Worm (Caenorhabditis elegans) whole organism, L4 larva: ENCODE measurements around the gene crh-1.

Experiments used
- D1046.2 ChIP-seq: fragments of 200-800 bp; sonication (Bioruptor generic); IDR thresholded peaks from 2 replicates; pipeline ENCODE4 v1.3.6; 2022; ENCODE audit warnings: missing genetic modification characterization, missing compliant biosample characterization
- F10B5.3 ChIP-seq: sonication (generic microtip); optimal IDR thresholded peaks from 2 replicates; lab custom pipeline; 2016; ENCODE audit warnings: mild to moderate bottlenecking, missing genetic modification characterization, missing compliant biosample characterization
- Y105C5A.15 ChIP-seq: fragments of 200-800 bp; sonication (Bioruptor generic); IDR thresholded peaks from 2 replicates; pipeline ENCODE4 v1.3.6; 2022; ENCODE audit warnings: missing genetic modification characterization, missing compliant biosample characterization
- Y5F2A.4 ChIP-seq: fragments of 200-800 bp; sonication (Bioruptor generic); optimal IDR thresholded peaks from 2 replicates; lab custom pipeline; 2018; ENCODE audit warnings: mild to moderate bottlenecking, missing genetic modification characterization, missing compliant biosample characterization
- aha-1 ChIP-seq: fragments of 150-350 bp; peaks from one replicate; lab custom pipeline; 2014; ENCODE audit warnings: missing biosample characterization, missing genetic modification characterization
- attf-4 ChIP-seq: sonication (generic microtip); optimal IDR thresholded peaks from 3 replicates; lab custom pipeline; 2017; ENCODE audit warnings: missing biosample characterization, missing genetic modification characterization
- ceh-82 ChIP-seq: sonication (generic microtip); optimal IDR thresholded peaks from 2 replicates; lab custom pipeline; 2017; ENCODE audit warnings: missing biosample characterization, missing genetic modification characterization
- daf-12 ChIP-seq: fragments of 150-350 bp; optimal IDR thresholded peaks from 2 replicates; lab custom pipeline; 2014; ENCODE audit warnings: missing biosample characterization, missing genetic modification reagents, missing genetic modification characterization
- daf-16 ChIP-seq, 3 experiments: sonication (generic microtip); optimal IDR thresholded peaks; 2 replicates each; lab custom pipeline; 2016 to 2017; ENCODE audit warnings: missing genetic modification characterization in 3 of 3, missing genetic modification reagents in 3 of 3, mild to moderate bottlenecking in 2 of 3, missing compliant biosample characterization in 2 of 3, missing biosample characterization in 1 of 3, moderate library complexity in 1 of 3
- dmd-6 ChIP-seq: fragments of 200-800 bp; sonication (Bioruptor generic); IDR thresholded peaks from 2 replicates; pipeline ENCODE4 v1.3.6; 2022; ENCODE audit warnings: missing genetic modification reagents, missing genetic modification characterization, missing compliant biosample characterization
- dmd-8 ChIP-seq: fragments of 200-800 bp; sonication (Bioruptor generic); IDR thresholded peaks from 2 replicates; pipeline ENCODE4 v1.3.6; 2022; ENCODE audit warnings: missing genetic modification characterization, missing compliant biosample characterization
- dmd-9 ChIP-seq: fragments of 200-800 bp; sonication (Bioruptor generic); IDR thresholded peaks from 2 replicates; pipeline ENCODE4 v1.3.6; 2022; ENCODE audit warnings: missing genetic modification reagents, missing genetic modification characterization, missing compliant biosample characterization
- egl-43 ChIP-seq: fragments of 200-800 bp; sonication (Bioruptor generic); IDR thresholded peaks from 2 replicates; pipeline ENCODE4 v1.3.6; 2022; ENCODE audit warnings: missing genetic modification reagents, missing genetic modification characterization, missing compliant biosample characterization
- gei-8 ChIP-seq: fragments of 200-800 bp; sonication (Bioruptor generic); optimal IDR thresholded peaks from 2 replicates; lab custom pipeline; 2018; ENCODE audit warnings: mild to moderate bottlenecking, missing genetic modification characterization, missing compliant biosample characterization
- hlh-11 ChIP-seq: fragments of 200-800 bp; sonication (Bioruptor generic); optimal IDR thresholded peaks from 2 replicates; lab custom pipeline; 2018; ENCODE audit warnings: mild to moderate bottlenecking, missing genetic modification characterization, missing compliant biosample characterization
- hlh-30 ChIP-seq: sonication (generic microtip); optimal IDR thresholded peaks from 2 replicates; lab custom pipeline; 2017; ENCODE audit warnings: antibody characterized with exemption, mild to moderate bottlenecking, missing genetic modification characterization, missing compliant biosample characterization; ENCODE audit not compliant: insufficient read depth
- hmg-1.1 ChIP-seq: fragments of 200-800 bp; sonication (Bioruptor generic); IDR thresholded peaks from 2 replicates; pipeline ENCODE4 v1.3.6; 2022; ENCODE audit warnings: missing genetic modification reagents, missing genetic modification characterization, missing compliant biosample characterization
- lim-7 ChIP-seq: fragments of 200-800 bp; sonication (Bioruptor generic); IDR thresholded peaks from 2 replicates; pipeline ENCODE4 v1.3.6; 2022; ENCODE audit warnings: missing genetic modification characterization, missing compliant biosample characterization
- lin-1 ChIP-seq: fragments of 200-800 bp; sonication (Bioruptor generic); IDR thresholded peaks from 2 replicates; pipeline ENCODE4 v1.3.6; 2022; ENCODE audit warnings: missing genetic modification reagents, missing genetic modification characterization, missing compliant biosample characterization
- lin-38 ChIP-seq: fragments of 200-800 bp; sonication (Bioruptor generic); IDR thresholded peaks from 2 replicates; pipeline ENCODE4 v1.3.6; 2022; ENCODE audit warnings: missing genetic modification reagents, missing genetic modification characterization, missing compliant biosample characterization
- madf-5 ChIP-seq, 2 experiments: fragments of 200-800 bp; sonication (Bioruptor generic); IDR thresholded peaks; 2 replicates each; pipeline ENCODE4 v1.3.6; 2022; ENCODE audit warnings: missing compliant biosample characterization in 2 of 2, missing genetic modification characterization in 2 of 2
- mdl-1 ChIP-seq, 2 experiments: fragments of 150-350 bp in 1 of 2; sonication (generic microtip) in 1 of 2; optimal IDR thresholded peaks; 2 replicates each; lab custom pipeline; 2014 to 2017; ENCODE audit warnings: missing biosample characterization in 2 of 2, missing genetic modification characterization in 2 of 2
- mes-2 ChIP-seq: sonication (generic microtip); optimal IDR thresholded peaks from 2 replicates; lab custom pipeline; 2016; ENCODE audit warnings: missing genotype, mild to moderate bottlenecking, missing genetic modification characterization, missing compliant biosample characterization; ENCODE audit not compliant: poor library complexity, severe bottlenecking
- mxl-2 ChIP-seq: fragments of 200-800 bp; sonication (Bioruptor generic); conservative IDR thresholded peaks from 2 replicates; pipeline ENCODE4 v1.3.6; 2022; ENCODE audit warnings: missing genetic modification reagents, missing genetic modification characterization, missing compliant biosample characterization
- nhr-25 ChIP-seq: sonication (generic microtip); optimal IDR thresholded peaks from 2 replicates; lab custom pipeline; 2017; ENCODE audit warnings: missing genetic modification characterization, mild to moderate bottlenecking, missing compliant biosample characterization, antibody characterized with exemption, moderate library complexity, borderline replicate concordance; ENCODE audit not compliant: insufficient read depth
- nhr-28 ChIP-seq: fragments of 150-350 bp; optimal IDR thresholded peaks from 2 replicates; lab custom pipeline; 2014; ENCODE audit warnings: missing biosample characterization, missing genetic modification characterization
- nhr-41 ChIP-seq: fragments of 200-800 bp; sonication (Bioruptor generic); IDR thresholded peaks from 2 replicates; pipeline ENCODE4 v1.3.6; 2022; ENCODE audit warnings: missing genetic modification reagents, missing genetic modification characterization, missing compliant biosample characterization
- set-16 ChIP-seq: fragments of 200-800 bp; sonication (Bioruptor generic); IDR thresholded peaks from 2 replicates; pipeline ENCODE4 v1.3.6; 2022; ENCODE audit warnings: missing genetic modification reagents, missing genetic modification characterization, missing compliant biosample characterization
- vab-7 ChIP-seq: fragments of 200-800 bp; sonication (Bioruptor generic); IDR thresholded peaks from 2 replicates; pipeline ENCODE4 v1.3.6; 2022; ENCODE audit warnings: missing genetic modification reagents, missing genetic modification characterization, missing compliant biosample characterization
- zag-1 ChIP-seq: fragments of 150-350 bp; optimal IDR thresholded peaks from 2 replicates; lab custom pipeline; 2014; ENCODE audit warnings: missing biosample characterization, missing genetic modification characterization
- zip-11 ChIP-seq: fragments of 200-800 bp; sonication (Bioruptor generic); IDR thresholded peaks from 2 replicates; pipeline ENCODE4 v1.3.6; 2022; ENCODE audit warnings: missing genetic modification characterization, missing compliant biosample characterization
- zip-2 ChIP-seq: fragments of 150-350 bp; optimal IDR thresholded peaks from 2 replicates; lab custom pipeline; 2014; ENCODE audit warnings: missing biosample characterization, missing genetic modification characterization
- ztf-11 ChIP-seq: fragments of 150-350 bp; optimal IDR thresholded peaks from 2 replicates; lab custom pipeline; 2014; ENCODE audit warnings: missing biosample characterization, missing genetic modification characterization

The crh-1 gene

ce11 chrIII:11721405-11721804 is 63.8 kb downstream of the crh-1 start, which contains the start of gene Y41C4A.32:
Gene Y41C4A.32, plus strand, starts transcription at chrIII:11721706.
- TF ChIP-seq lim-7 (GFP tag; lab: Robert Waterston, UW) (no peak), nhr-28 (tag; lab: Kevin White, UChicago) (peak; percentile 9), zag-1 (tag; lab: Kevin White, UChicago) (no peak), attf-4 (tag; lab: Kevin White, UChicago) (no peak), zip-2 (tag; lab: Kevin White, UChicago) (no peak), gei-8 (no peak), ceh-82 (no peak), dmd-9 (no peak), lin-38 (peak; percentile 29), hlh-30 (tag; lab: Kevin White, UChicago) (peak; percentile 43), daf-12 (no peak), mxl-2 (GFP tag; lab: Robert Waterston, UW) (no peak), hmg-1.1 (0 out of 2 replicates have a peak, but pooled peaks have one; percentile 19), mes-2 (tag; lab: Kevin White, UChicago) (no peak), hlh-11 (tag; lab: Kevin White, UChicago) (peak; percentile 7)

- TF ChIP-seq ztf-11 (tag; lab: Kevin White, UChicago): no peak
- TF ChIP-seq daf-16 (GFP tag; optimal IDR thresholded peaks at IDR 0.05; lab: Kevin White, UChicago): no peak
- peak; percentile 31 for TF ChIP-seq daf-16 (tag; optimal IDR thresholded peaks at IDR 0.05; lab: Kevin White, UChicago)
Observed at ce11 chrIII:11726590-11726989, 69.0 kb downstream of the crh-1 start, which contains the start of gene Y41C4A.12. Gene Y41C4A.12, minus strand, starts transcription at chrIII:11726690.

- peak; percentile 68 for TF ChIP-seq hlh-30 (tag; lab: Kevin White, UChicago)
- no peak for TF ChIP-seq D1046.2 (GFP tag; lab: Robert Waterston, UW)
- peak; percentile 39; the same call in 1 of the 2 replicates for TF ChIP-seq lin-1 (GFP tag; lab: Robert Waterston, UW)
- peak; percentile 43 for TF ChIP-seq dmd-6 (GFP tag; lab: Robert Waterston, UW)
- TF ChIP-seq nhr-28 (tag; lab: Kevin White, UChicago): peak; percentile 3
- TF ChIP-seq hlh-11 (tag; lab: Kevin White, UChicago): peak; percentile 17
- TF ChIP-seq nhr-25 (tag; lab: Kevin White, UChicago): no peak
- peak; percentile 55; the same call in 1 of the 2 replicates for TF ChIP-seq nhr-41
Observed at ce11 chrIII:11727010-11727409, 69.4 kb downstream of the crh-1 start.

ce11 chrIII:11730312-11730711 is 72.7 kb downstream of the crh-1 start, which contains the start of gene Y41C4A.18:
Gene Y41C4A.18, plus strand, starts transcription at chrIII:11730612.
- TF ChIP-seq aha-1 (tag; lab: Kevin White, UChicago) (peak; percentile 39), F10B5.3 (tag; lab: Kevin White, UChicago) (no peak)

ce11 chrIII:11730850-11731249 is 73.3 kb downstream of the crh-1 start:
- TF ChIP-seq dmd-8: no peak
- no peak for TF ChIP-seq Y5F2A.4
- TF ChIP-seq Y105C5A.15: no peak
- no peak for TF ChIP-seq zip-11
- peak; percentile 89 for TF ChIP-seq set-16 (GFP tag; lab: Robert Waterston, UW)
- no peak for TF ChIP-seq mdl-1 (tag; optimal IDR thresholded peaks at IDR 0.05; lab: Kevin White, UChicago)
- no peak for TF ChIP-seq egl-43 (GFP tag; lab: Robert Waterston, UW)
- 0 out of 4 replicates have a peak, but pooled peaks of 1 of the 2 experiments have one; percentile 17 for TF ChIP-seq madf-5 (GFP tag; IDR thresholded peaks at IDR 0.05; lab: Robert Waterston, UW)
- TF ChIP-seq vab-7: no peak
